Worm (Caenorhabditis elegans) whole organism, late embryonic: ENCODE results near the gene gln-1.

ENCODE experiments used
- C08G9.2 ChIP-seq: sonication (generic microtip); optimal IDR thresholded peaks from 2 replicates; lab custom pipeline; 2016; ENCODE audit warnings: mild to moderate bottlenecking, missing genetic modification characterization, moderate library complexity, missing compliant biosample characterization
- C38D4.7 ChIP-seq: fragments of 200-800 bp; sonication (Bioruptor generic); optimal IDR thresholded peaks from 2 replicates; lab custom pipeline; 2018; ENCODE audit warnings: mild to moderate bottlenecking, missing genetic modification characterization, moderate library complexity, missing compliant biosample characterization
- F13H6.1 ChIP-seq: sonication (generic microtip); optimal IDR thresholded peaks from 2 replicates; lab custom pipeline; 2016; ENCODE audit warnings: missing genetic modification characterization, missing compliant biosample characterization
- T23F11.4 ChIP-seq: fragments of 200-800 bp; sonication (Bioruptor generic); optimal IDR thresholded peaks from 2 replicates; lab custom pipeline; 2018; ENCODE audit warnings: mild to moderate bottlenecking, missing genetic modification characterization, missing compliant biosample characterization
- Y22D7AL.16 ChIP-seq: sonication (generic microtip); optimal IDR thresholded peaks from 2 replicates; lab custom pipeline; 2016; ENCODE audit warnings: missing genetic modification characterization, missing compliant biosample characterization
- ceh-14 ChIP-seq: sonication (generic microtip); optimal IDR thresholded peaks from 2 replicates; lab custom pipeline; 2016; ENCODE audit warnings: missing genotype, missing genetic modification characterization, missing compliant biosample characterization
- ceh-18 ChIP-seq: sonication (generic microtip); optimal IDR thresholded peaks from 2 replicates; lab custom pipeline; 2016; ENCODE audit warnings: missing genetic modification characterization, missing compliant biosample characterization
- ceh-19 ChIP-seq: fragments of 200-800 bp; sonication (Bioruptor generic); optimal IDR thresholded peaks from 2 replicates; lab custom pipeline; 2018; ENCODE audit warnings: mild to moderate bottlenecking, missing genetic modification characterization, missing compliant biosample characterization
- ceh-22 ChIP-seq: sonication (generic microtip); optimal IDR thresholded peaks from 2 replicates; lab custom pipeline; 2017; ENCODE audit warnings: missing biosample characterization, missing genetic modification characterization
- ceh-45 ChIP-seq: fragments of 200-800 bp; sonication (Bioruptor generic); IDR thresholded peaks from 2 replicates; pipeline ENCODE4 v1.3.6; 2022; ENCODE audit warnings: missing genetic modification reagents, missing genetic modification characterization, missing compliant biosample characterization
- ceh-48 ChIP-seq: sonication (generic microtip); optimal IDR thresholded peaks from 2 replicates; lab custom pipeline; 2016; ENCODE audit warnings: missing genetic modification characterization, inconsistent platforms, missing compliant biosample characterization
- ceh-6 ChIP-seq: fragments of 200-800 bp; sonication (Bioruptor generic); optimal IDR thresholded peaks from 2 replicates; lab custom pipeline; 2018; ENCODE audit warnings: mild to moderate bottlenecking, missing genetic modification characterization, missing compliant biosample characterization
- che-1 ChIP-seq: sonication (generic microtip); optimal IDR thresholded peaks from 2 replicates; lab custom pipeline; 2016; ENCODE audit warnings: mild to moderate bottlenecking, missing genetic modification characterization, missing compliant biosample characterization
- dve-1 ChIP-seq: sonication (generic microtip); optimal IDR thresholded peaks from 2 replicates; lab custom pipeline; 2017; ENCODE audit warnings: antibody characterized with exemption, mild to moderate bottlenecking, missing genetic modification characterization, missing compliant biosample characterization
- elt-2 ChIP-seq: sonication (generic microtip); optimal IDR thresholded peaks from 2 replicates; lab custom pipeline; 2016; ENCODE audit warnings: missing genetic modification reagents, missing genetic modification characterization, missing compliant biosample characterization
- elt-4 ChIP-seq: sonication (generic microtip); optimal IDR thresholded peaks from 2 replicates; lab custom pipeline; 2016; ENCODE audit warnings: missing genetic modification characterization, missing compliant biosample characterization
- ets-4 ChIP-seq: sonication (generic microtip); optimal IDR thresholded peaks from 2 replicates; lab custom pipeline; 2016; ENCODE audit warnings: missing genetic modification characterization, missing compliant biosample characterization
- gmeb-2 ChIP-seq: sonication (generic microtip); optimal IDR thresholded peaks from 2 replicates; lab custom pipeline; 2016; ENCODE audit warnings: missing genetic modification characterization, inconsistent platforms, missing compliant biosample characterization
- lim-6 ChIP-seq: sonication (generic microtip); optimal IDR thresholded peaks from 2 replicates; lab custom pipeline; 2016; ENCODE audit warnings: missing genetic modification characterization, missing compliant biosample characterization
- lin-11 ChIP-seq: fragments of 200-800 bp; sonication (Bioruptor generic); optimal IDR thresholded peaks from 2 replicates; lab custom pipeline; 2018; ENCODE audit warnings: mild to moderate bottlenecking, missing genetic modification characterization, missing compliant biosample characterization
- madf-2 ChIP-seq: sonication (generic microtip); optimal IDR thresholded peaks from 2 replicates; lab custom pipeline; 2017; ENCODE audit warnings: missing genetic modification characterization, missing compliant biosample characterization
- mec-3 ChIP-seq: sonication (generic microtip); optimal IDR thresholded peaks from 2 replicates; lab custom pipeline; 2016; ENCODE audit warnings: borderline replicate concordance, missing genetic modification characterization, missing compliant biosample characterization
- nhr-11 ChIP-seq: fragments of 150-350 bp; optimal IDR thresholded peaks from 2 replicates; lab custom pipeline; 2014; ENCODE audit warnings: missing biosample characterization, missing genetic modification characterization
- nhr-232 ChIP-seq: sonication (generic microtip); optimal IDR thresholded peaks from 2 replicates; lab custom pipeline; 2016; ENCODE audit warnings: missing genetic modification characterization, missing compliant biosample characterization
- odd-2 ChIP-seq: sonication (generic microtip); optimal IDR thresholded peaks from 2 replicates; lab custom pipeline; 2017; ENCODE audit warnings: antibody characterized with exemption, mild to moderate bottlenecking, missing genetic modification characterization, missing compliant biosample characterization
- pros-1 ChIP-seq: fragments of 150-350 bp; optimal IDR thresholded peaks from 2 replicates; lab custom pipeline; 2014; ENCODE audit warnings: missing biosample characterization, missing genetic modification reagents, missing genetic modification characterization
- ref-2 ChIP-seq: sonication (generic microtip); optimal IDR thresholded peaks from 2 replicates; lab custom pipeline; 2016; ENCODE audit warnings: missing genetic modification characterization, missing compliant biosample characterization
- rnt-1 ChIP-seq: sonication (generic microtip); optimal IDR thresholded peaks from 2 replicates; lab custom pipeline; 2016; ENCODE audit warnings: missing genetic modification characterization, missing compliant biosample characterization
- sdc-2 ChIP-seq: sonication (generic microtip); optimal IDR thresholded peaks from 2 replicates; lab custom pipeline; 2016; ENCODE audit warnings: missing genotype, missing genetic modification characterization, missing compliant biosample characterization
- sox-4 ChIP-seq: sonication (generic microtip); optimal IDR thresholded peaks from 2 replicates; lab custom pipeline; 2017; ENCODE audit warnings: mild to moderate bottlenecking, missing genetic modification characterization, inconsistent platforms, missing compliant biosample characterization
- ttx-3 ChIP-seq: sonication (generic microtip); optimal IDR thresholded peaks from 2 replicates; lab custom pipeline; 2016; ENCODE audit warnings: missing genetic modification reagents, missing genetic modification characterization, missing compliant biosample characterization
- unc-3 ChIP-seq, 2 experiments: fragments of 200-800 bp in 1 of 2; sonication (Bioruptor generic) in 1 of 2; sonication (generic microtip) in 1 of 2; conservative IDR thresholded peaks in 1 of 2; optimal IDR thresholded peaks in 1 of 2; 2 replicates each; pipeline versions ENCODE4 v1.3.6 to Lab custom; 2016 to 2022; ENCODE audit warnings: missing compliant biosample characterization in 2 of 2, missing genetic modification characterization in 2 of 2, missing genetic modification reagents in 1 of 2
- zip-5 ChIP-seq: sonication (generic microtip); optimal IDR thresholded peaks from 2 replicates; lab custom pipeline; 2016; ENCODE audit warnings: missing genetic modification characterization, missing compliant biosample characterization

The gln-1 gene

ce11 chrX:6064385-6064784 is 6.3 kb downstream of the gln-1 start:
- TF ChIP-seq rnt-1 (tag; lab: Kevin White, UChicago) (no peak), elt-2 (tag; lab: Kevin White, UChicago) (no peak), ceh-6 (no peak)

ce11 chrX:6065936-6066452 is 7.9 kb downstream of the gln-1 start, which contains the start of gene ptr-4:
ptr-4 (minus strand) TSS chrX:6065986.
- TF ChIP-seq che-1 (tag; lab: Kevin White, UChicago), result no peak
- no peak for TF ChIP-seq C38D4.7 (GFP tag; lab: Kevin White, UChicago)
- no peak for TF ChIP-seq F13H6.1 (tag; lab: Kevin White, UChicago)
- no peak for TF ChIP-seq ceh-22
- no peak for TF ChIP-seq ceh-19 (GFP tag; lab: Kevin White, UChicago)
- TF ChIP-seq T23F11.4 (GFP tag; lab: Kevin White, UChicago), result no peak
- no peak for TF ChIP-seq madf-2
- no peak for TF ChIP-seq dve-1 (tag; lab: Kevin White, UChicago)
- TF ChIP-seq odd-2 (tag; lab: Kevin White, UChicago), result no peak
- TF ChIP-seq nhr-11, result no peak
- TF ChIP-seq Y22D7AL.16 (tag; lab: Kevin White, UChicago), result no peak
- TF ChIP-seq sox-4 (tag; lab: Kevin White, UChicago), result no peak

ce11 chrX:6066618-6067017 is 8.6 kb downstream of the gln-1 start:
- no peak for TF ChIP-seq nhr-11
- TF ChIP-seq ref-2 (tag; lab: Kevin White, UChicago), result peak; percentile 35
- TF ChIP-seq ets-4 (tag; lab: Kevin White, UChicago), result no peak

ce11 chrX:6075209-6075608 is 17.2 kb downstream of the gln-1 start, which contains the start of gene lgc-58:
lgc-58 (plus strand) TSS chrX:6075509.
- no peak for TF ChIP-seq ceh-45 (GFP tag; lab: Robert Waterston, UW)
- TF ChIP-seq ceh-48 (tag; lab: Kevin White, UChicago), result no peak
- TF ChIP-seq ref-2 (tag; lab: Kevin White, UChicago), result no peak
- TF ChIP-seq elt-4 (tag; lab: Kevin White, UChicago), result no peak
- TF ChIP-seq ceh-22, result no peak
- TF ChIP-seq sox-4 (tag; lab: Kevin White, UChicago), result no peak
- no peak for TF ChIP-seq mec-3 (tag; lab: Kevin White, UChicago)
- TF ChIP-seq nhr-232 (tag; lab: Kevin White, UChicago), result no peak
- TF ChIP-seq gmeb-2 (tag; lab: Kevin White, UChicago), result no peak
- TF ChIP-seq unc-3 (GFP tag; conservative IDR thresholded peaks at IDR 0.05; lab: Robert Waterston, UW), result no peak
- TF ChIP-seq unc-3 (tag; optimal IDR thresholded peaks at IDR 0.05; lab: Kevin White, UChicago), result no peak
- no peak for TF ChIP-seq lim-6
- TF ChIP-seq pros-1 (tag; lab: Kevin White, UChicago), result no peak
- no peak for TF ChIP-seq ceh-14 (tag; lab: Kevin White, UChicago)
- no peak for TF ChIP-seq sdc-2 (tag; lab: Kevin White, UChicago)
- TF ChIP-seq ceh-18 (tag; lab: Kevin White, UChicago), result no peak
- TF ChIP-seq ttx-3 (tag; lab: Kevin White, UChicago), result no peak
- no peak for TF ChIP-seq lin-11
- TF ChIP-seq che-1 (tag; lab: Kevin White, UChicago), result no peak
- no peak for TF ChIP-seq zip-5 (tag; lab: Kevin White, UChicago)
- TF ChIP-seq, all 69 proteins: peak for 0

ce11 chrX:6081793-6082192 is 23.7 kb downstream of the gln-1 start:
- TF ChIP-seq elt-2 (tag; lab: Kevin White, UChicago), result peak; percentile 28
- TF ChIP-seq C08G9.2 (tag; lab: Kevin White, UChicago), result no peak
- TF ChIP-seq, all 69 proteins: peak for 1
